Fruit fly (Drosophila melanogaster) whole organism, embryonic: ENCODE data around the gene MED15.
A peak's percentile ranks its signal among the peaks of the same experiment; 100 is the strongest.

ENCODE experiments used
- Adf1 ChIP-seq: fragments of 200-800 bp; sonication (Bioruptor generic); IDR thresholded peaks from 2 replicates; pipeline ENCODE4 v1.3.6; 2022; ENCODE audit warnings: missing biosample characterization, missing genetic modification characterization
- B-H1 ChIP-seq: fragments of 200-800 bp; sonication (Bioruptor generic); IDR thresholded peaks from 3 replicates; pipeline ENCODE4 v1.3.6; 2022; ENCODE audit warnings: missing biosample characterization, missing genetic modification characterization
- CG1024 ChIP-seq: fragments of 200-800 bp; sonication (Bioruptor generic); IDR thresholded peaks from 2 replicates; pipeline ENCODE4 v1.3.6; 2022; ENCODE audit warnings: missing biosample characterization, missing genetic modification characterization
- CG10267 ChIP-seq: fragments of 200-800 bp; sonication (Bioruptor generic); optimal IDR thresholded peaks from 2 replicates; lab custom pipeline; 2018; ENCODE audit warnings: missing biosample characterization, mild to moderate bottlenecking, missing genetic modification characterization, moderate library complexity
- CG11085 ChIP-seq: fragments of 200-800 bp; sonication (Bioruptor generic); IDR thresholded peaks from 2 replicates; pipeline ENCODE4 v1.3.6; 2022; ENCODE audit warnings: missing biosample characterization, missing genetic modification characterization
- CG13775 ChIP-seq: fragments of 200-800 bp; sonication (Bioruptor generic); optimal IDR thresholded peaks from 3 replicates; lab custom pipeline; 2017; ENCODE audit warnings: missing biosample characterization, mild to moderate bottlenecking, missing genetic modification characterization
- CG15479 ChIP-seq: fragments of 200-800 bp; sonication (Bioruptor generic); optimal IDR thresholded peaks from 3 replicates; lab custom pipeline; 2019; ENCODE audit warnings: missing biosample characterization, mild to moderate bottlenecking, missing genetic modification characterization, moderate library complexity
- CG1602 ChIP-seq: fragments of 200-800 bp; sonication (Bioruptor generic); optimal IDR thresholded peaks from 3 replicates; lab custom pipeline; 2016; ENCODE audit warnings: missing biosample characterization, missing genetic modification characterization
- CG17328 ChIP-seq: fragments of 200-800 bp; sonication (Bioruptor generic); IDR thresholded peaks from 2 replicates; pipeline ENCODE4 v1.3.6; 2022; ENCODE audit warnings: missing biosample characterization, missing genetic modification characterization
- CG2202 ChIP-seq: fragments of 200-800 bp; sonication (Bioruptor generic); optimal IDR thresholded peaks from 2 replicates; lab custom pipeline; 2018; ENCODE audit warnings: missing biosample characterization, mild to moderate bottlenecking, missing genetic modification characterization
- CG3407 ChIP-seq: fragments of 200-800 bp; sonication (Bioruptor generic); optimal IDR thresholded peaks from 2 replicates; lab custom pipeline; 2018; ENCODE audit warnings: missing biosample characterization, mild to moderate bottlenecking, missing genetic modification characterization
- CG3726 ChIP-seq: fragments of 200-800 bp; sonication (Bioruptor generic); IDR thresholded peaks from 3 replicates; pipeline ENCODE4, ENCODE4 v1.3.6; 2022; ENCODE audit warnings: missing biosample characterization, missing genetic modification characterization
- CG3838 ChIP-seq: fragments of 200-800 bp; sonication (Bioruptor generic); optimal IDR thresholded peaks from 3 replicates; lab custom pipeline; 2016; ENCODE audit warnings: missing biosample characterization, missing genetic modification characterization
- CG4707 ChIP-seq: fragments of 200-800 bp; sonication (Bioruptor generic); optimal IDR thresholded peaks from 2 replicates; lab custom pipeline; 2018; ENCODE audit warnings: missing biosample characterization, mild to moderate bottlenecking, missing genetic modification characterization, moderate library complexity
- CG7556 ChIP-seq: fragments of 200-800 bp; sonication (Bioruptor generic); optimal IDR thresholded peaks from 2 replicates; lab custom pipeline; 2017; ENCODE audit warnings: missing biosample characterization, mild to moderate bottlenecking, missing genetic modification characterization
- CG8290 ChIP-seq, 3 experiments: fragments of 200-800 bp; sonication (Bioruptor generic); optimal IDR thresholded peaks; 2 replicates each; lab custom pipeline; 2016 to 2019; ENCODE audit warnings: missing biosample characterization in 3 of 3, missing genetic modification characterization in 3 of 3, mild to moderate bottlenecking in 2 of 3, moderate library complexity in 1 of 3
- CG9609 ChIP-seq: fragments of 200-800 bp; sonication (Bioruptor generic); optimal IDR thresholded peaks from 3 replicates; lab custom pipeline; 2016; ENCODE audit warnings: missing biosample characterization, missing genetic modification characterization
- CG9727 ChIP-seq: fragments of 200-800 bp; sonication (Bioruptor generic); optimal IDR thresholded peaks from 3 replicates; lab custom pipeline; 2017; ENCODE audit warnings: missing biosample characterization, mild to moderate bottlenecking, missing genetic modification characterization
- CG9817 ChIP-seq: fragments of 200-800 bp; sonication (Bioruptor generic); optimal IDR thresholded peaks from 2 replicates; lab custom pipeline; 2018; ENCODE audit warnings: missing biosample characterization, mild to moderate bottlenecking, missing genetic modification characterization, moderate library complexity
- Elba2 ChIP-seq: fragments of 200-800 bp; sonication (Bioruptor generic); optimal IDR thresholded peaks from 3 replicates; lab custom pipeline; 2016; ENCODE audit warnings: missing biosample characterization, missing genetic modification characterization
- H2.0 ChIP-seq: fragments of 200-800 bp; sonication (Bioruptor generic); IDR thresholded peaks from 2 replicates; pipeline ENCODE4 v1.3.6; 2022; ENCODE audit warnings: missing biosample characterization, missing genetic modification characterization
- HmgD ChIP-seq: fragments of 200-800 bp; sonication (Bioruptor generic); optimal IDR thresholded peaks from 3 replicates; lab custom pipeline; 2016; ENCODE audit warnings: missing biosample characterization, missing genetic modification characterization
- Lim3 ChIP-seq: fragments of 200-800 bp; sonication (Bioruptor generic); IDR thresholded peaks from 2 replicates; pipeline ENCODE4 v1.3.6; 2022; ENCODE audit warnings: missing biosample characterization, missing genetic modification characterization
- Mad ChIP-seq: fragments of 200-800 bp; sonication (Bioruptor generic); optimal IDR thresholded peaks from 2 replicates; lab custom pipeline; 2016; ENCODE audit warnings: missing biosample characterization, missing genetic modification characterization
- YL-1 ChIP-seq: fragments of 200-800 bp; sonication (Bioruptor generic); optimal IDR thresholded peaks from 3 replicates; lab custom pipeline; 2017; ENCODE audit warnings: missing biosample characterization, mild to moderate bottlenecking, missing genetic modification characterization
- al ChIP-seq: fragments of 200-800 bp; sonication (Bioruptor generic); IDR thresholded peaks from 2 replicates; pipeline ENCODE4 v1.3.6; 2022; ENCODE audit warnings: missing biosample characterization, missing genetic modification characterization
- ap ChIP-seq: fragments of 200-800 bp; sonication (Bioruptor generic); IDR thresholded peaks from 2 replicates; pipeline ENCODE4 v1.3.6; 2022; ENCODE audit warnings: missing biosample characterization, missing genetic modification characterization
- bbx ChIP-seq: fragments of 200-800 bp; sonication (Bioruptor generic); IDR thresholded peaks from 2 replicates; pipeline ENCODE4 v1.3.6; 2022; ENCODE audit warnings: missing biosample characterization, missing genetic modification characterization; ENCODE audit not compliant: partially characterized antibody
- chinmo ChIP-seq: fragments of 200-800 bp; sonication (Bioruptor generic); IDR thresholded peaks from 4 replicates; pipeline ENCODE4 v1.3.6; 2022; ENCODE audit warnings: missing biosample characterization, missing genetic modification characterization; ENCODE audit not compliant: partially characterized antibody
- corto ChIP-seq: fragments of 200-800 bp; sonication (Bioruptor generic); optimal IDR thresholded peaks from 2 replicates; lab custom pipeline; 2016; ENCODE audit warnings: missing biosample characterization, mild to moderate bottlenecking, missing genetic modification characterization, moderate library complexity
- dmrt99B ChIP-seq: fragments of 200-800 bp; sonication (Bioruptor generic); optimal IDR thresholded peaks from 2 replicates; lab custom pipeline; 2018; ENCODE audit warnings: missing biosample characterization, mild to moderate bottlenecking, missing genetic modification characterization, moderate library complexity
- ftz-f1 ChIP-seq: fragments of 200-800 bp; sonication (Bioruptor generic); optimal IDR thresholded peaks from 2 replicates; lab custom pipeline; 2016; ENCODE audit warnings: missing biosample characterization, missing genetic modification characterization
- hkb ChIP-seq, 2 experiments: fragments of 200-800 bp in 1 of 2; fragments of >200 bp in 1 of 2; sonication (Bioruptor generic) in 1 of 2; IDR thresholded peaks in 1 of 2; optimal IDR thresholded peaks in 1 of 2; 2 replicates each; pipeline versions ENCODE4 v1.3.6 to Lab custom; 2017 to 2022; ENCODE audit warnings: missing biosample characterization in 1 of 2, missing genetic modification characterization in 1 of 2
- insv ChIP-seq, 2 experiments: fragments of 200-800 bp; sonication (Bioruptor generic); optimal IDR thresholded peaks; 3 replicates each; lab custom pipeline; 2016 to 2018; ENCODE audit warnings: missing biosample characterization in 2 of 2, missing genetic modification characterization in 2 of 2
- lab ChIP-seq: fragments of 200-800 bp; sonication (Bioruptor generic); optimal IDR thresholded peaks from 3 replicates; lab custom pipeline; 2017; ENCODE audit warnings: missing biosample characterization, missing genetic modification characterization, mild to moderate bottlenecking, moderate library complexity, missing genetic modification reagents
- mam ChIP-seq: fragments of 200-800 bp; sonication (Bioruptor generic); optimal IDR thresholded peaks from 3 replicates; lab custom pipeline; 2016; ENCODE audit warnings: missing biosample characterization, missing genetic modification characterization
- peb ChIP-seq: fragments of 200-800 bp; sonication (Bioruptor generic); IDR thresholded peaks from 2 replicates; pipeline ENCODE4 v1.3.6; 2022; ENCODE audit warnings: missing biosample characterization, missing genetic modification characterization
- run ChIP-seq: fragments of 200-800 bp; sonication (Bioruptor generic); optimal IDR thresholded peaks from 3 replicates; lab custom pipeline; 2018; ENCODE audit warnings: missing biosample characterization, mild to moderate bottlenecking, missing genetic modification characterization
- schlank ChIP-seq: fragments of 200-800 bp; sonication (Bioruptor generic); optimal IDR thresholded peaks from 2 replicates; lab custom pipeline; 2018; ENCODE audit warnings: missing biosample characterization, mild to moderate bottlenecking, missing genetic modification characterization
- slbo ChIP-seq: fragments of 200-800 bp; sonication (Bioruptor generic); IDR thresholded peaks from 2 replicates; pipeline ENCODE4 v1.3.6; 2022; ENCODE audit warnings: missing biosample characterization, missing genetic modification characterization
- sob ChIP-seq: fragments of 200-800 bp; sonication (Bioruptor generic); IDR thresholded peaks from 2 replicates; pipeline ENCODE4 v1.3.6; 2022; ENCODE audit warnings: missing biosample characterization, missing genetic modification characterization
- stc ChIP-seq: fragments of 200-800 bp; sonication (Bioruptor generic); IDR thresholded peaks from 2 replicates; pipeline ENCODE4 v1.3.6; 2022; ENCODE audit warnings: missing biosample characterization, missing genetic modification characterization
- tna ChIP-seq: fragments of 200-800 bp; sonication (Bioruptor generic); IDR thresholded peaks from 2 replicates; pipeline ENCODE4 v1.3.6; 2022; ENCODE audit warnings: missing biosample characterization, missing genetic modification characterization; ENCODE audit not compliant: partially characterized antibody
- ttk ChIP-seq: fragments of 200-800 bp; sonication (Bioruptor generic); IDR thresholded peaks from 2 replicates; pipeline ENCODE4 v2.1.2; 2022; ENCODE audit warnings: missing biosample characterization, missing genetic modification characterization
- wdn ChIP-seq: fragments of 200-800 bp; sonication (Bioruptor generic); IDR thresholded peaks from 2 replicates; pipeline ENCODE4 v1.3.6; 2022; ENCODE audit warnings: missing biosample characterization, missing genetic modification characterization

MED15 gene

dm6 chr2L:441927-442691 is 30.7 kb upstream of the MED15 start (continued):
- TF ChIP-seq ap (peak; percentile 80), CG1024 (GFP tag; lab: Robert Waterston, UW) (peak; percentile 84), mam (GFP tag; lab: Kevin White, UChicago) (peak; percentile 55), stc (GFP tag; lab: Robert Waterston, UW) (peak; percentile 86), CG1602 (GFP tag; lab: Kevin White, UChicago) (peak; percentile 83), Lim3 (GFP tag; lab: Robert Waterston, UW) (peak; percentile 75), CG9817 (tag; lab: Kevin White, UChicago) (peak; percentile 29), CG9727 (GFP tag; lab: Kevin White, UChicago) (peak; percentile 85), lab (peak; percentile 65), ttk (GFP tag; lab: Robert Waterston, UW) (peak; percentile 87), al (GFP tag; lab: Robert Waterston, UW) (no peak), wdn (GFP tag; lab: Robert Waterston, UW) (peak; percentile 27; the same call in 1 of the 2 replicates), CG15479 (peak; percentile 63), slbo (peak; percentile 52; the same call in 1 of the 2 replicates), CG17328 (GFP tag; lab: Robert Waterston, UW) (peak; percentile 94), chinmo (GFP tag; lab: Robert Waterston, UW) (peak; percentile 82; the same call in 2 of the 4 replicates), HmgD (GFP tag; lab: Kevin White, UChicago) (no peak), CG10267 (peak; percentile 81), Mad (GFP tag; lab: Kevin White, UChicago) (peak; percentile 77), CG3407 (GFP tag; lab: Kevin White, UChicago) (peak; percentile 81), corto (GFP tag; lab: Kevin White, UChicago) (peak; percentile 92), bbx (GFP tag; lab: Robert Waterston, UW) (no peak), tna (GFP tag; lab: Robert Waterston, UW) (no peak), peb (GFP tag; lab: Robert Waterston, UW) (peak; percentile 82)

- TF ChIP-seq CG4707 (GFP tag; lab: Kevin White, UChicago) (no peak), CG8290 (GFP tag; optimal IDR thresholded peaks at IDR 0.05; lab: Kevin White, UChicago) (no peak), CG8290 (tag; optimal IDR thresholded peaks at IDR 0.05; lab: Kevin White, UChicago) (no peak), CG3726 (GFP tag; lab: Robert Waterston, UW) (no peak), B-H1 (no peak), YL-1 (GFP tag; lab: Kevin White, UChicago) (no peak), Elba2 (GFP tag; lab: Kevin White, UChicago) (peak; percentile 80), H2.0 (GFP tag; lab: Robert Waterston, UW) (no peak), insv (GFP tag; optimal IDR thresholded peaks at IDR 0.05; lab: Kevin White, UChicago) (peak in 1 of 2 experiments; percentile 71)
These were observed 25.7 kb upstream of the MED15 start for dm6 chr2L:447124-447523.

dm6 chr2L:451705-452472 is 20.9 kb upstream of the MED15 start:
- TF ChIP-seq schlank (tag; lab: Kevin White, UChicago) (no peak), Adf1 (GFP tag; lab: Robert Waterston, UW) (no peak), dmrt99B (no peak), lab (no peak), CG1602 (GFP tag; lab: Kevin White, UChicago) (no peak), CG2202 (no peak), CG11085 (GFP tag; lab: Robert Waterston, UW) (no peak), CG7556 (no peak), CG3838 (GFP tag; lab: Kevin White, UChicago) (no peak), CG13775 (GFP tag; lab: Kevin White, UChicago) (no peak), run (tag; lab: Kevin White, UChicago) (no peak), sob (GFP tag; lab: Robert Waterston, UW) (no peak), CG9609 (GFP tag; lab: Kevin White, UChicago) (no peak), hkb (optimal IDR thresholded peaks at IDR 0.05; lab: Kevin White, UChicago) (no peak), hkb (GFP tag; IDR thresholded peaks at IDR 0.05; lab: Robert Waterston, UW) (no peak), ftz-f1 (GFP tag; lab: Kevin White, UChicago) (no peak)
